Fruit fly (Drosophila melanogaster) whole organism, embryonic: ENCODE data around the gene spidey.

Experiments used
- Atf6 ChIP-seq: fragments of 200-800 bp; sonication (Bioruptor generic); IDR thresholded peaks from 2 replicates; pipeline ENCODE4 v1.3.6; 2022; ENCODE audit warnings: missing biosample characterization, missing genetic modification characterization
- B-H1 ChIP-seq: fragments of 200-800 bp; sonication (Bioruptor generic); IDR thresholded peaks from 3 replicates; pipeline ENCODE4 v1.3.6; 2022; ENCODE audit warnings: missing biosample characterization, missing genetic modification characterization
- B-H2 ChIP-seq: fragments of 200-800 bp; sonication (Bioruptor generic); optimal IDR thresholded peaks from 2 replicates; lab custom pipeline; 2018; ENCODE audit warnings: missing biosample characterization, mild to moderate bottlenecking, missing genetic modification characterization
- BEAF-32 ChIP-seq: fragments of 200-800 bp; sonication (Bioruptor generic); optimal IDR thresholded peaks from 3 replicates; lab custom pipeline; 2017; ENCODE audit warnings: missing biosample characterization, missing genetic modification characterization, mild to moderate bottlenecking, moderate library complexity, missing genetic modification reagents
- CG1024 ChIP-seq: fragments of 200-800 bp; sonication (Bioruptor generic); IDR thresholded peaks from 2 replicates; pipeline ENCODE4 v1.3.6; 2022; ENCODE audit warnings: missing biosample characterization, missing genetic modification characterization
- CG10979 ChIP-seq: fragments of 200-800 bp; sonication (Bioruptor generic); optimal IDR thresholded peaks from 2 replicates; lab custom pipeline; 2018; ENCODE audit warnings: missing biosample characterization, mild to moderate bottlenecking, missing genetic modification characterization, moderate library complexity
- CG12104 ChIP-seq: fragments of 200-800 bp; sonication (Bioruptor generic); optimal IDR thresholded peaks from 3 replicates; lab custom pipeline; 2016; ENCODE audit warnings: missing biosample characterization, missing genetic modification characterization
- CG12155 ChIP-seq: fragments of 200-800 bp; sonication (Bioruptor generic); optimal IDR thresholded peaks from 3 replicates; lab custom pipeline; 2016; ENCODE audit warnings: missing biosample characterization, missing genetic modification characterization
- CG1603 ChIP-seq: fragments of 200-800 bp; sonication (Bioruptor generic); optimal IDR thresholded peaks from 2 replicates; lab custom pipeline; 2019; ENCODE audit warnings: missing biosample characterization, mild to moderate bottlenecking, missing genetic modification characterization, moderate library complexity
- CG1647 ChIP-seq: fragments of 200-800 bp; sonication (Bioruptor generic); optimal IDR thresholded peaks from 3 replicates; lab custom pipeline; 2016; ENCODE audit warnings: missing biosample characterization, missing genetic modification characterization
- CG16779 ChIP-seq: fragments of 200-800 bp; sonication (Bioruptor generic); IDR thresholded peaks from 2 replicates; pipeline ENCODE4 v1.3.6; 2022; ENCODE audit warnings: missing biosample characterization, missing genetic modification characterization
- CG17328 ChIP-seq: fragments of 200-800 bp; sonication (Bioruptor generic); IDR thresholded peaks from 2 replicates; pipeline ENCODE4 v1.3.6; 2022; ENCODE audit warnings: missing biosample characterization, missing genetic modification characterization
- CG18011 ChIP-seq: fragments of 200-800 bp; sonication (Bioruptor generic); optimal IDR thresholded peaks from 2 replicates; lab custom pipeline; 2017; ENCODE audit warnings: missing biosample characterization, missing genetic modification characterization, mild to moderate bottlenecking, moderate library complexity, missing genotype
- CG18262 ChIP-seq: fragments of 200-800 bp; optimal IDR thresholded peaks from 3 replicates; lab custom pipeline; 2019; ENCODE audit warnings: missing biosample characterization, mild to moderate bottlenecking, missing genetic modification characterization, moderate library complexity
- CG18619 ChIP-seq: fragments of 200-800 bp; sonication (Bioruptor generic); optimal IDR thresholded peaks from 3 replicates; lab custom pipeline; 2017; ENCODE audit warnings: missing biosample characterization, mild to moderate bottlenecking, missing genetic modification characterization
- CG33557 ChIP-seq: fragments of 200-800 bp; sonication (Bioruptor generic); optimal IDR thresholded peaks from 2 replicates; lab custom pipeline; 2019; ENCODE audit warnings: missing biosample characterization, mild to moderate bottlenecking, missing genetic modification characterization, moderate library complexity
- CG4707 ChIP-seq: fragments of 200-800 bp; sonication (Bioruptor generic); optimal IDR thresholded peaks from 2 replicates; lab custom pipeline; 2018; ENCODE audit warnings: missing biosample characterization, mild to moderate bottlenecking, missing genetic modification characterization, moderate library complexity
- CG5180 ChIP-seq: fragments of 200-800 bp; sonication (Bioruptor generic); optimal IDR thresholded peaks from 3 replicates; lab custom pipeline; 2017; ENCODE audit warnings: missing biosample characterization, missing genetic modification characterization, mild to moderate bottlenecking, moderate library complexity, missing genetic modification reagents
- CG9609 ChIP-seq: fragments of 200-800 bp; sonication (Bioruptor generic); optimal IDR thresholded peaks from 3 replicates; lab custom pipeline; 2016; ENCODE audit warnings: missing biosample characterization, missing genetic modification characterization
- CG9932 ChIP-seq: fragments of 200-800 bp; sonication (Bioruptor generic); IDR thresholded peaks from 2 replicates; pipeline ENCODE4 v1.3.6; 2022; ENCODE audit warnings: missing biosample characterization, missing genetic modification characterization
- Chrac-16 ChIP-seq: fragments of 200-800 bp; sonication (Bioruptor generic); optimal IDR thresholded peaks from 3 replicates; lab custom pipeline; 2016; ENCODE audit warnings: missing biosample characterization, missing genetic modification characterization
- D19B ChIP-seq: fragments of 200-800 bp; sonication (Bioruptor generic); optimal IDR thresholded peaks from 2 replicates; lab custom pipeline; 2017; ENCODE audit warnings: missing biosample characterization, mild to moderate bottlenecking, missing genetic modification characterization
- Dip2 ChIP-seq: fragments of 200-800 bp; sonication (Bioruptor generic); IDR thresholded peaks from 2 replicates; pipeline ENCODE4 v1.3.6; 2022; ENCODE audit warnings: missing biosample characterization, missing genetic modification characterization
- HLH4C ChIP-seq: fragments of 200-800 bp; sonication (Bioruptor generic); IDR thresholded peaks from 3 replicates; pipeline ENCODE4 v1.3.6; 2022; ENCODE audit warnings: missing biosample characterization, missing genetic modification characterization; ENCODE audit not compliant: partially characterized antibody
- Hsf ChIP-seq: fragments of 200-800 bp; sonication (Bioruptor generic); optimal IDR thresholded peaks from 3 replicates; lab custom pipeline; 2016; ENCODE audit warnings: missing biosample characterization, missing genetic modification characterization
- MTF-1 ChIP-seq: fragments of 200-800 bp; sonication (Bioruptor generic); optimal IDR thresholded peaks from 2 replicates; lab custom pipeline; 2018; ENCODE audit warnings: missing biosample characterization, mild to moderate bottlenecking, missing genetic modification characterization, borderline replicate concordance
- Mes4 ChIP-seq: fragments of 200-800 bp; sonication (Bioruptor generic); optimal IDR thresholded peaks from 2 replicates; lab custom pipeline; 2016; ENCODE audit warnings: missing biosample characterization, missing genetic modification characterization
- Myb ChIP-seq: fragments of 200-800 bp; sonication (Bioruptor generic); optimal IDR thresholded peaks from 2 replicates; lab custom pipeline; 2016; ENCODE audit warnings: missing biosample characterization, missing genetic modification characterization
- NFAT ChIP-seq: fragments of 200-800 bp; sonication (Bioruptor generic); IDR thresholded peaks from 2 replicates; pipeline ENCODE4 v1.3.6; 2022; ENCODE audit warnings: missing biosample characterization, missing genetic modification characterization
- Xbp1 ChIP-seq: fragments of 200-800 bp; sonication (Bioruptor generic); optimal IDR thresholded peaks from 3 replicates; lab custom pipeline; 2016; ENCODE audit warnings: missing biosample characterization, mild to moderate bottlenecking, missing genetic modification characterization
- amos ChIP-seq: fragments of 200-800 bp; sonication (Bioruptor generic); IDR thresholded peaks from 2 replicates; pipeline ENCODE4 v1.3.6; 2022; ENCODE audit warnings: missing biosample characterization, missing genetic modification characterization; ENCODE audit not compliant: partially characterized antibody
- btn ChIP-seq: fragments of 200-800 bp; sonication (Bioruptor generic); optimal IDR thresholded peaks from 2 replicates; lab custom pipeline; 2016; ENCODE audit warnings: missing biosample characterization, missing genetic modification characterization
- cad ChIP-seq: fragments of >200 bp; optimal IDR thresholded peaks from 2 replicates; lab custom pipeline; 2017; ENCODE audit warnings: missing biosample characterization, missing genetic modification characterization
- cg ChIP-seq: fragments of 200-800 bp; sonication (Bioruptor generic); optimal IDR thresholded peaks from 3 replicates; lab custom pipeline; 2019; ENCODE audit warnings: missing biosample characterization, mild to moderate bottlenecking, missing genetic modification characterization, moderate library complexity
- crp ChIP-seq, 2 experiments: fragments of 200-800 bp; sonication (Bioruptor generic); optimal IDR thresholded peaks; 2 replicates in 1 of 2; 3 replicates in 1 of 2; lab custom pipeline; 2017; ENCODE audit warnings: missing biosample characterization in 2 of 2, missing genetic modification characterization in 2 of 2, mild to moderate bottlenecking in 1 of 2, moderate library complexity in 1 of 2
- dm ChIP-seq: fragments of 200-800 bp; sonication (Bioruptor generic); optimal IDR thresholded peaks from 3 replicates; lab custom pipeline; 2016; ENCODE audit warnings: missing biosample characterization, missing genetic modification characterization
- insv ChIP-seq, 2 experiments: fragments of 200-800 bp; sonication (Bioruptor generic); optimal IDR thresholded peaks; 3 replicates each; lab custom pipeline; 2016 to 2018; ENCODE audit warnings: missing biosample characterization in 2 of 2, missing genetic modification characterization in 2 of 2
- lab ChIP-seq: fragments of 200-800 bp; sonication (Bioruptor generic); optimal IDR thresholded peaks from 3 replicates; lab custom pipeline; 2017; ENCODE audit warnings: missing biosample characterization, missing genetic modification characterization, mild to moderate bottlenecking, moderate library complexity, missing genetic modification reagents
- nerfin-2 ChIP-seq: fragments of 200-800 bp; sonication (Bioruptor generic); IDR thresholded peaks from 2 replicates; pipeline ENCODE4 v1.3.6; 2022; ENCODE audit warnings: missing biosample characterization, missing genetic modification characterization; ENCODE audit not compliant: partially characterized antibody
- otp ChIP-seq: fragments of 200-800 bp; sonication (Bioruptor generic); IDR thresholded peaks from 3 replicates; pipeline ENCODE4, ENCODE4 v1.3.6; 2022; ENCODE audit warnings: missing biosample characterization, missing genetic modification characterization
- peb ChIP-seq: fragments of 200-800 bp; sonication (Bioruptor generic); IDR thresholded peaks from 2 replicates; pipeline ENCODE4 v1.3.6; 2022; ENCODE audit warnings: missing biosample characterization, missing genetic modification characterization
- phol ChIP-seq: fragments of 200-800 bp; sonication (Bioruptor generic); optimal IDR thresholded peaks from 3 replicates; lab custom pipeline; 2018; ENCODE audit warnings: missing biosample characterization, mild to moderate bottlenecking, missing genetic modification characterization, moderate library complexity
- pros ChIP-seq: fragments of 200-800 bp; sonication (Bioruptor generic); optimal IDR thresholded peaks from 3 replicates; lab custom pipeline; 2019; ENCODE audit warnings: missing biosample characterization, mild to moderate bottlenecking, missing genetic modification characterization, moderate library complexity
- pzg ChIP-seq: fragments of 200-800 bp; sonication (Bioruptor generic); optimal IDR thresholded peaks from 3 replicates; lab custom pipeline; 2018; ENCODE audit warnings: missing biosample characterization, mild to moderate bottlenecking, missing genetic modification characterization, moderate library complexity
- row ChIP-seq: fragments of 200-800 bp; sonication (Bioruptor generic); IDR thresholded peaks from 3 replicates; pipeline ENCODE4 v1.3.6; 2022; ENCODE audit warnings: missing biosample characterization, missing genetic modification characterization
- slbo ChIP-seq: fragments of 200-800 bp; sonication (Bioruptor generic); IDR thresholded peaks from 2 replicates; pipeline ENCODE4 v1.3.6; 2022; ENCODE audit warnings: missing biosample characterization, missing genetic modification characterization
- slou ChIP-seq: fragments of 200-800 bp; sonication (Bioruptor generic); optimal IDR thresholded peaks from 3 replicates; lab custom pipeline; 2016; ENCODE audit warnings: missing biosample characterization, missing genetic modification characterization
- stwl ChIP-seq: fragments of 200-800 bp; sonication (Bioruptor generic); optimal IDR thresholded peaks from 3 replicates; lab custom pipeline; 2018; ENCODE audit warnings: missing biosample characterization, mild to moderate bottlenecking, missing genetic modification characterization, moderate library complexity
- zfh1 ChIP-seq: fragments of 200-800 bp; sonication (Bioruptor generic); IDR thresholded peaks from 3 replicates; pipeline ENCODE4 v1.3.6; 2022; ENCODE audit warnings: missing biosample characterization, missing genetic modification characterization

Gene spidey

DNA sequence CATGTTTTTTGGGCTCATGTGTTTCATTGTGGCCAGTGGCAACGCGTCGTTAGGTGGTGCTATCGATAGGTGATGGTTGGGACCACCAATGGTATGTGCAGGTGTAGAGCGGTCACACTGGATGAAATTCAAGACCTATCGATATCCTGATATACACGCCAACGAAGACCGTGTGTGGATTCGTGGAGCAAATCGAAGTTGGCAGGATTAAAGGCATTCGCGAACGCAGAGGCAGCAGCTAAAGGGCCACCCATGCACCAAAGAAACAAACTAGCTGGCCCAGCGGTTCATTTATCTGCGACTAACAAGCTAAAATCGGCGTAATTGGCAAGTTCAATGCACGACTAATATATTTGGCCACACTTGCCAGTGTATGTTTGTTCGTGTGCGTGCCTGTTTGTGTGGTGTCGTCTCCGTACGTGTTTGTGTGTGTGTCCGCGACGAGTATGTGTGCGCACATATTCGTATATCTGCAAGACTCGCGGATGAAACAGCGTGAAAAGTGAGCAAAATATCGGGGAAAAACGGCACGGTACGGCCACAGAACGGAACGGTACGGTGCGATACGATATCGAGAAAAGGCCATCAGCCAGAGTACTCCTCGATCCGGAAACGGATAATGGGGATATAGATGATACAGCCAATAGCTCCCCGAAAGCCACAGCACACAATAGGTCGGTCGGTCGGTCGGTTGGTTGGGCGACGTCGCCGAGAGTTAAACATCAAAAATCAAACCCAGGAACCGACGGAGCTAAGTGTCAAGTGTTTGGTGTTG is 27.3 kb downstream of the spidey start, which contains the start of gene Ubr3 (continued):
- TF ChIP-seq Dip2 (GFP tag; lab: Robert Waterston, UW) (no peak), CG5180 (GFP tag; lab: Kevin White, UChicago) (no peak), Hsf (GFP tag; lab: Kevin White, UChicago) (no peak), HLH4C (GFP tag; lab: Robert Waterston, UW) (peak; percentile 81), dm (GFP tag; lab: Kevin White, UChicago) (peak; percentile 77), CG18262 (tag; lab: Kevin White, UChicago) (no peak), stwl (peak; percentile 68), CG18619 (GFP tag; lab: Kevin White, UChicago) (no peak), CG12104 (GFP tag; lab: Kevin White, UChicago) (no peak), peb (GFP tag; lab: Robert Waterston, UW) (no peak), CG9609 (GFP tag; lab: Kevin White, UChicago) (peak; percentile 2), BEAF-32 (GFP tag; lab: Kevin White, UChicago) (peak; percentile 87), CG1603 (tag; lab: Kevin White, UChicago) (peak; percentile 71), otp (GFP tag; lab: Robert Waterston, UW) (no peak), amos (GFP tag; lab: Robert Waterston, UW) (peak; percentile 84), slou (GFP tag; lab: Kevin White, UChicago) (no peak), pros (no peak), cad (no peak), zfh1 (GFP tag; lab: Robert Waterston, UW) (no peak), NFAT (GFP tag; lab: Robert Waterston, UW) (0 out of 2 replicates have a peak, but pooled peaks have one; percentile 21), CG4707 (GFP tag; lab: Kevin White, UChicago) (no peak), CG10979 (no peak), cg (GFP tag; lab: Kevin White, UChicago) (peak; percentile 95), B-H1 (no peak), D19B (GFP tag; lab: Kevin White, UChicago) (no peak), CG12155 (GFP tag; lab: Kevin White, UChicago) (no peak), Myb (GFP tag; lab: Kevin White, UChicago) (peak; percentile 26), insv (GFP tag; optimal IDR thresholded peaks at IDR 0.05; lab: Kevin White, UChicago) (peak in 1 of 2 experiments; percentile 13), lab (GFP tag; lab: Kevin White, UChicago) (peak; percentile 47), row (GFP tag; lab: Robert Waterston, UW) (peak; percentile 26; the same call in 1 of the 3 replicates), CG1024 (GFP tag; lab: Robert Waterston, UW) (no peak), CG18011 (GFP tag; lab: Kevin White, UChicago) (no peak), CG1647 (GFP tag; lab: Kevin White, UChicago) (no peak), phol (tag; lab: Kevin White, UChicago) (peak; percentile 20), Mes4 (GFP tag; lab: Kevin White, UChicago) (no peak), CG17328 (GFP tag; lab: Robert Waterston, UW) (no peak), Xbp1 (no peak), nerfin-2 (GFP tag; lab: Robert Waterston, UW) (peak; percentile 66), crp (GFP tag; optimal IDR thresholded peaks at IDR 0.05; lab: Kevin White, UChicago) (peak in 1 of 2 experiments; percentile 65), Chrac-16 (no peak), B-H2 (GFP tag; lab: Kevin White, UChicago) (peak; percentile 2), slbo (GFP tag; lab: Robert Waterston, UW) (no peak), btn (GFP tag; lab: Kevin White, UChicago) (no peak), Atf6 (no peak), CG33557 (no peak), pzg (GFP tag; lab: Kevin White, UChicago) (peak; percentile 87), CG16779 (GFP tag; lab: Robert Waterston, UW) (no peak), MTF-1 (GFP tag; lab: Kevin White, UChicago) (no peak), CG9932 (GFP tag; lab: Robert Waterston, UW) (peak; percentile 44)
